Worm (Caenorhabditis elegans) whole organism, late embryonic: Measurements from ENCODE around the gene sru-6.

Experiments
- C38D4.7 ChIP-seq: fragments of 200-800 bp; sonication (Bioruptor generic); optimal IDR thresholded peaks from 2 replicates; lab custom pipeline; 2018; ENCODE audit warnings: mild to moderate bottlenecking, missing genetic modification characterization, moderate library complexity, missing compliant biosample characterization
- F13H6.1 ChIP-seq: sonication (generic microtip); optimal IDR thresholded peaks from 2 replicates; lab custom pipeline; 2016; ENCODE audit warnings: missing genetic modification characterization, missing compliant biosample characterization
- K02D7.2 ChIP-seq: sonication (generic microtip); optimal IDR thresholded peaks from 2 replicates; lab custom pipeline; 2017; ENCODE audit warnings: mild to moderate bottlenecking, missing genetic modification characterization, missing compliant biosample characterization
- ahr-1 ChIP-seq: sonication (generic microtip); optimal IDR thresholded peaks from 2 replicates; lab custom pipeline; 2016; ENCODE audit warnings: missing genetic modification characterization, missing compliant biosample characterization
- ceh-14 ChIP-seq: sonication (generic microtip); optimal IDR thresholded peaks from 2 replicates; lab custom pipeline; 2016; ENCODE audit warnings: missing genotype, missing genetic modification characterization, missing compliant biosample characterization
- ceh-18 ChIP-seq: sonication (generic microtip); optimal IDR thresholded peaks from 2 replicates; lab custom pipeline; 2016; ENCODE audit warnings: missing genetic modification characterization, missing compliant biosample characterization
- ceh-19 ChIP-seq: fragments of 200-800 bp; sonication (Bioruptor generic); optimal IDR thresholded peaks from 2 replicates; lab custom pipeline; 2018; ENCODE audit warnings: mild to moderate bottlenecking, missing genetic modification characterization, missing compliant biosample characterization
- ceh-2 ChIP-seq: sonication (generic microtip); optimal IDR thresholded peaks from 2 replicates; lab custom pipeline; 2016; ENCODE audit warnings: missing genotype, missing genetic modification characterization, missing compliant biosample characterization
- ceh-22 ChIP-seq: sonication (generic microtip); optimal IDR thresholded peaks from 2 replicates; lab custom pipeline; 2017; ENCODE audit warnings: missing biosample characterization, missing genetic modification characterization
- ceh-34 ChIP-seq: sonication (generic microtip); optimal IDR thresholded peaks from 2 replicates; lab custom pipeline; 2016; ENCODE audit warnings: mild to moderate bottlenecking, missing genetic modification characterization, missing compliant biosample characterization
- ceh-45 ChIP-seq: fragments of 200-800 bp; sonication (Bioruptor generic); IDR thresholded peaks from 2 replicates; pipeline ENCODE4 v1.3.6; 2022; ENCODE audit warnings: missing genetic modification reagents, missing genetic modification characterization, missing compliant biosample characterization
- dmd-4 ChIP-seq: sonication (generic microtip); optimal IDR thresholded peaks from 2 replicates; lab custom pipeline; 2016; ENCODE audit warnings: borderline replicate concordance, missing genetic modification characterization, missing compliant biosample characterization
- dve-1 ChIP-seq: sonication (generic microtip); optimal IDR thresholded peaks from 2 replicates; lab custom pipeline; 2017; ENCODE audit warnings: antibody characterized with exemption, mild to moderate bottlenecking, missing genetic modification characterization, missing compliant biosample characterization
- ets-4 ChIP-seq: sonication (generic microtip); optimal IDR thresholded peaks from 2 replicates; lab custom pipeline; 2016; ENCODE audit warnings: missing genetic modification characterization, missing compliant biosample characterization
- eyg-1 ChIP-seq: sonication (generic microtip); optimal IDR thresholded peaks from 2 replicates; lab custom pipeline; 2016; ENCODE audit warnings: missing genotype, missing genetic modification characterization, missing compliant biosample characterization
- fax-1 ChIP-seq: sonication (generic microtip); optimal IDR thresholded peaks from 2 replicates; lab custom pipeline; 2016; ENCODE audit warnings: missing genotype, missing genetic modification characterization, missing compliant biosample characterization
- fkh-10 ChIP-seq: fragments of 150-350 bp; optimal IDR thresholded peaks from 2 replicates; lab custom pipeline; 2014; ENCODE audit warnings: missing biosample characterization, missing genetic modification reagents, missing genetic modification characterization
- gmeb-2 ChIP-seq: sonication (generic microtip); optimal IDR thresholded peaks from 2 replicates; lab custom pipeline; 2016; ENCODE audit warnings: missing genetic modification characterization, inconsistent platforms, missing compliant biosample characterization
- hlh-13 ChIP-seq: fragments of 200-800 bp; sonication (Bioruptor generic); optimal IDR thresholded peaks from 2 replicates; lab custom pipeline; 2018; ENCODE audit warnings: mild to moderate bottlenecking, missing genetic modification characterization, missing compliant biosample characterization
- hlh-30 ChIP-seq: sonication (generic microtip); optimal IDR thresholded peaks from 2 replicates; lab custom pipeline; 2017; ENCODE audit warnings: antibody characterized with exemption, missing genetic modification characterization, missing compliant biosample characterization; ENCODE audit not compliant: insufficient read depth
- hlh-6 ChIP-seq: sonication (generic microtip); optimal IDR thresholded peaks from 2 replicates; lab custom pipeline; 2016; ENCODE audit warnings: missing genotype, missing genetic modification characterization, missing compliant biosample characterization
- hlh-8 ChIP-seq: sonication (generic microtip); optimal IDR thresholded peaks from 2 replicates; lab custom pipeline; 2016; ENCODE audit warnings: missing genotype, missing genetic modification characterization, missing compliant biosample characterization
- lim-6 ChIP-seq: sonication (generic microtip); optimal IDR thresholded peaks from 2 replicates; lab custom pipeline; 2016; ENCODE audit warnings: missing genetic modification characterization, missing compliant biosample characterization
- madf-2 ChIP-seq: sonication (generic microtip); optimal IDR thresholded peaks from 2 replicates; lab custom pipeline; 2017; ENCODE audit warnings: missing genetic modification characterization, missing compliant biosample characterization
- mec-3 ChIP-seq: sonication (generic microtip); optimal IDR thresholded peaks from 2 replicates; lab custom pipeline; 2016; ENCODE audit warnings: borderline replicate concordance, missing genetic modification characterization, missing compliant biosample characterization
- nfya-1 ChIP-seq: sonication (generic microtip); optimal IDR thresholded peaks from 2 replicates; lab custom pipeline; 2017; ENCODE audit warnings: missing genetic modification characterization, mild to moderate bottlenecking, missing compliant biosample characterization, antibody characterized with exemption, moderate library complexity
- nhr-11 ChIP-seq: fragments of 150-350 bp; optimal IDR thresholded peaks from 2 replicates; lab custom pipeline; 2014; ENCODE audit warnings: missing biosample characterization, missing genetic modification characterization
- nhr-232 ChIP-seq: sonication (generic microtip); optimal IDR thresholded peaks from 2 replicates; lab custom pipeline; 2016; ENCODE audit warnings: missing genetic modification characterization, missing compliant biosample characterization
- npax-4 ChIP-seq: sonication (generic microtip); optimal IDR thresholded peaks from 2 replicates; lab custom pipeline; 2016; ENCODE audit warnings: missing genetic modification characterization, missing compliant biosample characterization
- pag-3 ChIP-seq: sonication (generic microtip); optimal IDR thresholded peaks from 2 replicates; lab custom pipeline; 2016; ENCODE audit warnings: missing compliant biosample characterization, missing genetic modification characterization, borderline replicate concordance
- pat-9 ChIP-seq: fragments of 200-800 bp; sonication (Bioruptor generic); optimal IDR thresholded peaks from 2 replicates; lab custom pipeline; 2018; ENCODE audit warnings: mild to moderate bottlenecking, missing genetic modification characterization, moderate library complexity, missing compliant biosample characterization
- pax-1 ChIP-seq: fragments of 150-350 bp; optimal IDR thresholded peaks from 2 replicates; lab custom pipeline; 2014; ENCODE audit warnings: missing biosample characterization, missing genetic modification characterization
- pha-4 ChIP-seq: fragments of 150-350 bp; optimal IDR thresholded peaks from 2 replicates; lab custom pipeline; 2018; ENCODE audit warnings: missing biosample characterization, missing genetic modification reagents, missing genetic modification characterization
- pqm-1 ChIP-seq: sonication (generic microtip); optimal IDR thresholded peaks from 2 replicates; lab custom pipeline; 2016; ENCODE audit warnings: missing genetic modification characterization, missing compliant biosample characterization
- sox-2 ChIP-seq: fragments of 200-800 bp; sonication (Bioruptor generic); IDR thresholded peaks from 2 replicates; pipeline ENCODE4 v1.3.6; 2022; ENCODE audit warnings: missing genetic modification reagents, missing genetic modification characterization, missing compliant biosample characterization
- syd-9 ChIP-seq: sonication (generic microtip); optimal IDR thresholded peaks from 2 replicates; lab custom pipeline; 2016; ENCODE audit warnings: mild to moderate bottlenecking, missing genetic modification characterization, moderate library complexity, missing compliant biosample characterization
- tbx-7 ChIP-seq: sonication (generic microtip); optimal IDR thresholded peaks from 2 replicates; lab custom pipeline; 2016; ENCODE audit warnings: missing genotype, missing genetic modification characterization, missing compliant biosample characterization
- unc-3 ChIP-seq, 2 experiments: fragments of 200-800 bp in 1 of 2; sonication (Bioruptor generic) in 1 of 2; sonication (generic microtip) in 1 of 2; conservative IDR thresholded peaks in 1 of 2; optimal IDR thresholded peaks in 1 of 2; 2 replicates each; pipeline versions ENCODE4 v1.3.6 to Lab custom; 2016 to 2022; ENCODE audit warnings: missing compliant biosample characterization in 2 of 2, missing genetic modification characterization in 2 of 2, missing genetic modification reagents in 1 of 2
- unc-55 ChIP-seq: sonication (generic microtip); optimal IDR thresholded peaks from 2 replicates; lab custom pipeline; 2017; ENCODE audit warnings: missing biosample characterization, missing genetic modification reagents, missing genetic modification characterization

sru-6 gene

DNA sequence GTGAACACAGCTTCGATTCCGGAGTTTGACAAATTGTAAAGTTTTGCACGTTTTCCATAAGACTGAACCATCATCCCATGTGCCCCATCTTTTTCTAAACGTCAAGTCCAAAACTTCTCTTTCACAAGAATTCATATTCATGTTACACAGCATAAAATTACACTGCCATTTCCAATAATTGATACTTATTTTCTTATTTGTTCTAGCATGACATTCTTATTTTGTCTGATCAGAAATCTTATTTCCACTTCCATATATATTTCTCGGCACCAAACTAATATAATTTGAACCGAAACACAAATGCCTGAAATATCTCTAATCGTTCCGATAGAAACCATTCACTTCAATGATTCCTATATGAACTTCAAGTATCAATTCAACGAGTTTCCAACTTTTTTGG, 4.4 kb upstream of the sru-6 start, which contains the start of gene sru-2:
Gene sru-2, plus strand, starts transcription at position 301 of the 400 bp plus-strand sequence.
- TF ChIP-seq pqm-1 (tag; lab: Kevin White, UChicago) = no peak
- TF ChIP-seq mec-3 = no peak
- no peak for TF ChIP-seq ceh-14 (tag; lab: Kevin White, UChicago)
- TF ChIP-seq nhr-11 (tag; lab: Kevin White, UChicago) = no peak
- no peak for TF ChIP-seq ceh-22 (tag; lab: Kevin White, UChicago)
- TF ChIP-seq nfya-1 (tag; lab: Kevin White, UChicago) = no peak
- no peak for TF ChIP-seq unc-55 (GFP tag; lab: Kevin White, UChicago)
- no peak for TF ChIP-seq npax-4 (tag; lab: Kevin White, UChicago)

DNA sequence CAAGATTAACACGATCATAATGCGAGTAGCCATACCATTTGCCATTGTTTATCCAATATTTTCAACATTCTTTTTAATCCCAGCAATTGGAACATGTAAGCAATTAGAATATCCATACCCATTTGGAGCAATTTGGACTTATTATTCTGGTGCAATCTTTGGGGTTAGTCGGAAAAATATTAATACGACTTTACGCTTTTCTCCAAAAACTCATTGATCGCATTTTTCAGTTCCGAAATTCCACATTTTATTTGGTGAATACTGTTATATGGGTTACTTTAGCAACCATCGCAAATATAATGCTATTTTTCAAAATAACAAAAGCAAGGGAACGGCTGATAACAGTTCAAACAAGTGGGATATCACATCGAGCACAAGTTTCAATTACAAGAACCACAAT, 3.6 kb upstream of the sru-6 start:
- TF ChIP-seq ceh-22 (tag; lab: Kevin White, UChicago) (no peak), hlh-30 (tag; lab: Kevin White, UChicago) (no peak), pax-1 (tag; lab: Kevin White, UChicago) (no peak), F13H6.1 (tag; lab: Kevin White, UChicago) (no peak), K02D7.2 (tag; lab: Kevin White, UChicago) (no peak)

DNA sequence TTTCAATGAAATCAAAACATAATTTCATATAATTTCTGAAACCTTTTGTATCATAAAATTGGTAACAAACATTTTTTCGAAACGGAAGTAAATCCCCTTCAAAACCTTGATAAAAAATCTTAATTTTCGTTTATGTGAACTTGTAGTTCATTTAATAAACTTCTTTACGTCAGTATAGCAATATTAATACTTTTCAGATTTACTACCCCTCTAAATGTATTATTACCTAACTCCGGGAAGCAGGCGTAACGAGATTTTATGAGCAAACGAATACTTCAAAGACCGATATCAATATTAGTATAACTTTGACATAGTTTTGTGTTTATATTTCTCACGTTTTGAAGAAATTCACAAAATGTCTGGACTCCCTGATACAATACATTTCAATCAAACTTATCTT, 2.1 kb upstream of the sru-6 start, which contains the start of gene sru-1:
Gene sru-1, plus strand, starts transcription at position 301 of the 400 bp plus-strand sequence.
- TF ChIP-seq hlh-8 (tag; lab: Kevin White, UChicago) (no peak), fax-1 (tag; lab: Kevin White, UChicago) (no peak), tbx-7 (tag; lab: Kevin White, UChicago) (no peak), ahr-1 (tag; lab: Kevin White, UChicago) (no peak), hlh-30 (tag; lab: Kevin White, UChicago) (no peak), ets-4 (no peak)

DNA sequence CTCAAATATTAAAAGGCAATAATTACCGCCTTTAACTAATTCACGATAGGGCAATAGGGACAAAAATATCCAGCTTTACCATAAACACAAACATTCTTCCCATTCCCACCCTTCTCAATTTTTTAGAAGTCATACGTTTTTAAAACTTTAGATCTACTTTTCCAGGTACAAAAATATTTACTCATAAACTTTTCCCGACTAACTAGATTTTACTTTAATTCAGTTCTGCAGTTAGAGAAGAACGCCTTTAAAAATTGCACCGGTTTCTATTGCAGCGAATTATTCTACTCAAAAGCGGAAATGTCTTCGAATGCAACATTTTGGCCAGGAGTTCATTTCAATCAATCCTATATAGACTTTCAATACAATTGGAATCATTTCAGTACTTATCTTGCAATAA, 5.9 kb downstream of the sru-6 start, which contains the start of gene sru-3:
Gene sru-3, plus strand, starts transcription at position 301 of the 400 bp plus-strand sequence.
- TF ChIP-seq ceh-2 (tag; lab: Kevin White, UChicago) (no peak), ets-4 (no peak), dmd-4 (tag; lab: Kevin White, UChicago) (no peak), ceh-34 (tag; lab: Kevin White, UChicago) (no peak), gmeb-2 (tag; lab: Kevin White, UChicago) (no peak), ceh-45 (GFP tag; lab: Robert Waterston, UW) (no peak), hlh-6 (tag; lab: Kevin White, UChicago) (no peak), C38D4.7 (GFP tag; lab: Kevin White, UChicago) (no peak), sox-2 (GFP tag; lab: Robert Waterston, UW) (no peak), pat-9 (tag; lab: Kevin White, UChicago) (no peak), ahr-1 (tag; lab: Kevin White, UChicago) (no peak), syd-9 (no peak), pax-1 (tag; lab: Kevin White, UChicago) (no peak), unc-55 (GFP tag; lab: Kevin White, UChicago) (no peak)

DNA sequence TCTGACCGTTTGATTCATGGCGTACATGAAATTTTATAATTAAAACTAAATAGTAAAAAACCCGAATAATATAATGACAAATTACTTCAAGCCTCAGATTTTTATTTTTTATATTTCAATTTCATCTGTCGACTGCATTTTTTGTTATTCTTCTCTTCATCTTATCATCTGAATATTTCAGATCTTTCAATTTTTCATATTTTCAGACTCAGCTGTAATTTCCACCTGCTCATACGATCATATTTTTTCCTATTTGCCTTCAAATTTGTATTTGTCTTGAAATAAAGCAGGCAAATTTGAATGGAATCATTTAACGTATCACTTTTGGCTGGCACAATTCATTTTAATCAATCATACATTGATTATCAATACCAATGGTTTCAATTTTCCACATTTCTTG, 7.7 kb downstream of the sru-6 start, which contains the start of gene sru-4:
Gene sru-4, plus strand, starts transcription at position 301 of the 400 bp plus-strand sequence.
- no peak for TF ChIP-seq npax-4 (tag; lab: Kevin White, UChicago)

DNA sequence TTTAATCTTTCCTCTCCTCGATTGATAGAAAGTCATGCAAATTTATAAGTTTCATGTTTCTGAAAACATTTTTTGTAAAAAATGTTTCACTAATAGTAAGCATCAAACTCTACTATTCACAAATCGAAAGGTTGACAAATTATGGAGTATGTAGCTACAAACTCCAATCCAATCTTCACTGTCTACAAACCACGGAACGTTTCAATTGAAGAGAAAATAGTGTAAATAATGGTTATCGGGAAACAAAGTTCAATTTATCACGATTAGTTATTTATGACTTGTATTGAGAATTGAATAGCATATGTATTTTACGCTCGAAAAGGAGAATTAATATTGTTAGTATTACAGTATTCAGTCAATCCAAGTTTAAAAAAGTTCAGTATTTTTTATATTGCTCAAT, 9.2 kb downstream of the sru-6 start:
- TF ChIP-seq fkh-10 (GFP tag; lab: Kevin White, UChicago) = no peak
- no peak for TF ChIP-seq pha-4 (tag; lab: Kevin White, UChicago)
- no peak for TF ChIP-seq pag-3 (tag; lab: Kevin White, UChicago)
- TF ChIP-seq eyg-1 (tag; lab: Kevin White, UChicago) = no peak
- TF ChIP-seq madf-2 (tag; lab: Kevin White, UChicago) = no peak
- no peak for TF ChIP-seq nhr-11 (tag; lab: Kevin White, UChicago)
- TF ChIP-seq nhr-232 (tag; lab: Kevin White, UChicago) = no peak
- no peak for TF ChIP-seq ceh-22 (tag; lab: Kevin White, UChicago)
- no peak for TF ChIP-seq unc-3 (GFP tag; conservative IDR thresholded peaks at IDR 0.05; lab: Robert Waterston, UW)
- TF ChIP-seq unc-3 (tag; optimal IDR thresholded peaks at IDR 0.05; lab: Kevin White, UChicago) = no peak
- TF ChIP-seq dmd-4 (tag; lab: Kevin White, UChicago) = no peak
- TF ChIP-seq hlh-13 = no peak
- TF ChIP-seq mec-3 = no peak
- TF ChIP-seq nfya-1 (tag; lab: Kevin White, UChicago) = no peak
- no peak for TF ChIP-seq ceh-2 (tag; lab: Kevin White, UChicago)
- no peak for TF ChIP-seq ceh-18
- TF ChIP-seq dve-1 (tag; lab: Kevin White, UChicago) = no peak
- TF ChIP-seq npax-4 (tag; lab: Kevin White, UChicago) = no peak
- no peak for TF ChIP-seq ceh-19 (GFP tag; lab: Kevin White, UChicago)
- no peak for TF ChIP-seq lim-6
- TF ChIP-seq, all 69 proteins: peak for 0
